Worm (Caenorhabditis elegans) whole organism, early embryonic: ENCODE data around the gene fbxa-154.
A peak's percentile ranks its signal among the peaks of the same experiment; 100 is the strongest.

Experiments used
- B0310.2 ChIP-seq: sonication (generic microtip); optimal IDR thresholded peaks from 2 replicates; lab custom pipeline; 2016; ENCODE audit warnings: mild to moderate bottlenecking, missing genetic modification characterization, missing compliant biosample characterization
- F13C5.2 ChIP-seq: sonication (generic microtip); optimal IDR thresholded peaks from 2 replicates; lab custom pipeline; 2017; ENCODE audit warnings: mild to moderate bottlenecking, missing genetic modification characterization, inconsistent platforms, missing compliant biosample characterization
- aly-1 ChIP-seq: sonication (generic microtip); optimal IDR thresholded peaks from 2 replicates; lab custom pipeline; 2016; ENCODE audit warnings: missing genetic modification characterization, missing compliant biosample characterization
- ama-1 ChIP-seq: fragments of 150-350 bp; optimal IDR thresholded peaks from 2 replicates; lab custom pipeline; 2014
- ceh-13 ChIP-seq: fragments of 200-800 bp; sonication (Bioruptor generic); optimal IDR thresholded peaks from 2 replicates; lab custom pipeline; 2018; ENCODE audit warnings: mild to moderate bottlenecking, missing genetic modification characterization, missing compliant biosample characterization
- ceh-36 ChIP-seq: sonication (generic microtip); optimal IDR thresholded peaks from 2 replicates; lab custom pipeline; 2016; ENCODE audit warnings: missing genetic modification characterization, inconsistent platforms, missing compliant biosample characterization
- ets-7 ChIP-seq: sonication (generic microtip); optimal IDR thresholded peaks from 2 replicates; lab custom pipeline; 2016; ENCODE audit warnings: missing genotype, missing genetic modification characterization, missing compliant biosample characterization
- flt-1 ChIP-seq: fragments of 200-800 bp; sonication (Bioruptor generic); IDR thresholded peaks from 2 replicates; pipeline ENCODE4 v1.3.6; 2022; ENCODE audit warnings: missing genetic modification characterization, missing compliant biosample characterization
- hmbx-1 ChIP-seq: sonication (generic microtip); optimal IDR thresholded peaks from 2 replicates; lab custom pipeline; 2016; ENCODE audit warnings: mild to moderate bottlenecking, missing genetic modification characterization, missing compliant biosample characterization
- hmg-4 ChIP-seq: fragments of 200-800 bp; sonication (Bioruptor generic); optimal IDR thresholded peaks from 2 replicates; lab custom pipeline; 2018; ENCODE audit warnings: mild to moderate bottlenecking, missing genetic modification characterization, missing compliant biosample characterization
- hnd-1 ChIP-seq: sonication (generic microtip); optimal IDR thresholded peaks from 2 replicates; lab custom pipeline; 2016; ENCODE audit warnings: missing genetic modification characterization, missing compliant biosample characterization
- pes-1 ChIP-seq: fragments of 200-800 bp; sonication (Bioruptor generic); IDR thresholded peaks from 2 replicates; pipeline ENCODE4 v1.3.6; 2022; ENCODE audit warnings: missing genetic modification reagents, missing genetic modification characterization, missing compliant biosample characterization
- scrt-1 ChIP-seq: fragments of 200-800 bp; sonication (Bioruptor generic); IDR thresholded peaks from 2 replicates; pipeline ENCODE4 v1.3.6; 2022; ENCODE audit warnings: missing genetic modification characterization, missing compliant biosample characterization
- sea-1 ChIP-seq: fragments of 200-800 bp; sonication (Bioruptor generic); conservative IDR thresholded peaks from 2 replicates; pipeline ENCODE4 v1.3.6; 2022; ENCODE audit warnings: missing genetic modification characterization, missing compliant biosample characterization
- tbx-11 ChIP-seq: fragments of 200-800 bp; sonication (Bioruptor generic); IDR thresholded peaks from 2 replicates; pipeline ENCODE4 v1.3.6; 2022; ENCODE audit warnings: missing genetic modification characterization, missing compliant biosample characterization
- tbx-37 ChIP-seq: fragments of 200-800 bp; sonication (Bioruptor generic); conservative IDR thresholded peaks from 2 replicates; pipeline ENCODE4 v1.3.6; 2022; ENCODE audit warnings: missing genetic modification reagents, missing genetic modification characterization, missing compliant biosample characterization
- tra-4 ChIP-seq: sonication (generic microtip); optimal IDR thresholded peaks from 2 replicates; lab custom pipeline; 2017; ENCODE audit warnings: missing genetic modification characterization, missing compliant biosample characterization

The fbxa-154 gene

DNA sequence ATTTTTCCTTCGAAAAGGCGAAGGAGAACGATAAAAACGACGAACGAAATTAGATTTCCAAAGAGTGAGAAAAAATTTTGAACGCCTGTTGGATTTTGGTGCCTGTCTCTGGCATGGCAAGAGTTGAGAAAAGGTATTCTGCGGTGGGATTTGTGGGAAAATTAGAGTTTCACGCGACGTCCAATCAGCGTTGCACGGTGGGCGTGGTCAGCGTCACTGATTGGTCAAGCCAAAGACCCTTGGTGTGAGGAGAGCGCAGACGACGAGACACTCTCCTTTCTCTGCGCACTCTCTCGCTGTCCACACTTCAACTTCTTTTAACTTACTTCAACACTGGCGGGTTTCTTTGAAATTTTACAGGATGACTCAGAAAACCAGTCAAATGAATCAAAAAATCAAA, 42.4 kb downstream of the fbxa-154 start:
- TF ChIP-seq tra-4 (tag; lab: Kevin White, UChicago) (no peak), hmbx-1 (tag; lab: Kevin White, UChicago) (no peak), F13C5.2 (tag; lab: Kevin White, UChicago) (no peak), scrt-1 (GFP tag; lab: Robert Waterston, UW) (no peak), sea-1 (GFP tag; lab: Robert Waterston, UW) (no peak), tbx-11 (GFP tag; lab: Robert Waterston, UW) (no peak), aly-1 (tag; lab: Kevin White, UChicago) (no peak), tbx-37 (GFP tag; lab: Robert Waterston, UW) (no peak), ama-1 (lab: Kevin White, UChicago) (no peak), B0310.2 (no peak), ceh-36 (no peak), ets-7 (tag; lab: Kevin White, UChicago) (no peak), hmg-4 (no peak), ceh-13 (no peak), hnd-1 (no peak), pes-1 (no peak), flt-1 (GFP tag; lab: Robert Waterston, UW) (no peak)

DNA sequence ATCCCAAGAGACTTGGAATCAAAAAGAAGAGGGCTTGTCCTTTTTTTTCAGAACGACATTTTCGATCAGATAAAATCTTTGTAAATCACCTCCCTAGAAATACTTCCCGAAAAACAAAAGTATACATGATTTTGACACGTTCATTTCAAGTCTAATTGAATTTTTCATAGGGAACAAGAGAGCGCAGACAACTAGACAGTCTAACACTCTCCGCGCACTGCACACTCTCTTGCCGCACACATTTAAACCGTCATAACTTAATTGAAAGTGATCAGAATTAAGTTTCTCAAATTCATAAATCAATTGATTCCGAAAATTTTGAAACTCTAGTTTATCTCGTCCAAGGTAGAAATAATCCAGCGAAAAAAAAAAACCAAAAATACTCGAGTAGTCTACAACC, 45.2 kb downstream of the fbxa-154 start:
- TF ChIP-seq tbx-11 (GFP tag; lab: Robert Waterston, UW) (no peak), F13C5.2 (tag; lab: Kevin White, UChicago) (no peak), ama-1 (lab: Kevin White, UChicago) (no peak), tra-4 (tag; lab: Kevin White, UChicago) (no peak), scrt-1 (GFP tag; lab: Robert Waterston, UW) (no peak), tbx-37 (GFP tag; lab: Robert Waterston, UW) (no peak), pes-1 (no peak), flt-1 (GFP tag; lab: Robert Waterston, UW) (no peak), hnd-1 (no peak), ceh-13 (no peak), hmbx-1 (tag; lab: Kevin White, UChicago) (no peak), hmg-4 (no peak), sea-1 (GFP tag; lab: Robert Waterston, UW) (no peak)

DNA sequence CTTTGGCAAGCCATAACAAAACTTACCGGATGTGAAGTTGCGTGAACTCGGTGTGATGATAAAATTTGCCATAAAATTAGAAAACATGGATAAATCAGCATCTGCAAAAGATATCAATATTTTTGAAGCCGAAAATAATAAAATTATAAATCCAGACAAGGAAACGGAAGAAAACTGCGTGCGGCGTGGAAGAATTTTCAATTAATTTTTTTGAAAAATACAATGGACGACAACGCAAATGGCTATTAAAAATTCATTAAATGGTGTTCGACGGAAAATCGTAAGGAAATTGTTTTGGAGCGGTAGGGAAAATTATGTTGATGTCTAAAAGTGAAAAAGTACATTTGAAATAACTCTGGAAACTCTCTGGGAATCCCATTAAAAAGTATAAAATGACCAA, 45.9 kb downstream of the fbxa-154 start, which contains the start of gene acr-18:
TSS of gene acr-18 (minus strand) at position 101 of the 400 bp plus-strand sequence.
- TF ChIP-seq scrt-1 (GFP tag; lab: Robert Waterston, UW) (no peak), tbx-11 (GFP tag; lab: Robert Waterston, UW) (no peak), hnd-1 (no peak)

DNA sequence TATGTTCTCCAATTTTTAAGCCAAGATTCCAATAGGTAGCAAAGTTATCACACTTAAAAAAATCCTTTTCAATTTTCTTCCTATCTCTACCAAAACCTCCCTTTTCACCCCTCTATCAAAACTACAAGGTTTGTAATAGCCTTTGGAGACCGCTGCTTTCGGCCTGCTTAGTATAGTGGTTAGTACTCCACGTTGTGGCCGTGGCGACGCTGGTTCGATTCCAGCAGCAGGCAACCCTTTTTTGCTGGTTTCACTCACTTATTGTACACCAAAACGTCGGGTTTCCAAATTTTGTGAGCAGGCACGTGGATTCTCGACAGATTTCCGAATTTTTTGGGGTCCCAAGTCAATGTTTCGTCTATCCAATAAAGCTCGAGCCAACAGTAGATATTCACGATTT, 51.1 kb downstream of the fbxa-154 start:
- TF ChIP-seq hnd-1 = peak; percentile 41
- peak; percentile 67 for TF ChIP-seq tbx-11 (GFP tag; lab: Robert Waterston, UW)
- 0 out of 2 replicates have a peak, but pooled peaks have one; percentile 39 for TF ChIP-seq scrt-1 (GFP tag; lab: Robert Waterston, UW)
- TF ChIP-seq ets-7 (tag; lab: Kevin White, UChicago) = no peak
- TF ChIP-seq aly-1 (tag; lab: Kevin White, UChicago) = no peak
- TF ChIP-seq hmg-4 = peak; percentile 35
- TF ChIP-seq tbx-37 (GFP tag; lab: Robert Waterston, UW) = peak; percentile 45; the same call in 1 of the 2 replicates
- peak; percentile 46 for TF ChIP-seq ceh-36
- TF ChIP-seq pes-1 = peak; percentile 76
- TF ChIP-seq ceh-13 = peak; percentile 17
- TF ChIP-seq hmbx-1 (tag; lab: Kevin White, UChicago) = no peak
- TF ChIP-seq sea-1 (GFP tag; lab: Robert Waterston, UW) = no peak
- peak; percentile 15 for TF ChIP-seq F13C5.2 (tag; lab: Kevin White, UChicago)
- no peak for TF ChIP-seq B0310.2
- peak; percentile 65 for TF ChIP-seq flt-1 (GFP tag; lab: Robert Waterston, UW)
- TF ChIP-seq tra-4 (tag; lab: Kevin White, UChicago) = no peak
- no peak for TF ChIP-seq ama-1 (lab: Kevin White, UChicago)
